Worm (Caenorhabditis elegans) whole organism, L4 larva: ENCODE measurements around the gene nmr-1.

ENCODE experiments used
- Y105C5A.15 ChIP-seq: fragments of 200-800 bp; sonication (Bioruptor generic); IDR thresholded peaks from 2 replicates; pipeline ENCODE4 v1.3.6; 2022; ENCODE audit warnings: missing genetic modification characterization, missing compliant biosample characterization
- ZK546.5 ChIP-seq, 2 experiments: sonication (generic microtip); optimal IDR thresholded peaks; 2 replicates each; lab custom pipeline; 2017; ENCODE audit warnings: missing biosample characterization in 2 of 2, missing genetic modification characterization in 2 of 2
- aha-1 ChIP-seq: fragments of 150-350 bp; peaks from one replicate; lab custom pipeline; 2014; ENCODE audit warnings: missing biosample characterization, missing genetic modification characterization
- ceh-20 ChIP-seq: fragments of 200-800 bp; sonication (Bioruptor generic); IDR thresholded peaks from 2 replicates; pipeline ENCODE4 v1.3.6; 2022; ENCODE audit warnings: missing genetic modification reagents, missing genetic modification characterization, missing compliant biosample characterization
- daf-16 ChIP-seq, 3 experiments: sonication (generic microtip); optimal IDR thresholded peaks; 2 replicates each; lab custom pipeline; 2016 to 2017; ENCODE audit warnings: missing genetic modification characterization in 3 of 3, missing genetic modification reagents in 3 of 3, mild to moderate bottlenecking in 2 of 3, missing compliant biosample characterization in 2 of 3, missing biosample characterization in 1 of 3, moderate library complexity in 1 of 3
- dpl-1 ChIP-seq: fragments of 150-350 bp; optimal IDR thresholded peaks from 2 replicates; lab custom pipeline; 2014; ENCODE audit warnings: missing biosample characterization, missing genetic modification reagents, missing genetic modification characterization
- hlh-11 ChIP-seq: fragments of 200-800 bp; sonication (Bioruptor generic); optimal IDR thresholded peaks from 2 replicates; lab custom pipeline; 2018; ENCODE audit warnings: mild to moderate bottlenecking, missing genetic modification characterization, missing compliant biosample characterization
- lin-38 ChIP-seq: fragments of 200-800 bp; sonication (Bioruptor generic); IDR thresholded peaks from 2 replicates; pipeline ENCODE4 v1.3.6; 2022; ENCODE audit warnings: missing genetic modification reagents, missing genetic modification characterization, missing compliant biosample characterization
- mdt-29 ChIP-seq: fragments of 200-800 bp; sonication (Bioruptor generic); IDR thresholded peaks from 2 replicates; pipeline ENCODE4 v1.3.6; 2022; ENCODE audit warnings: missing genetic modification reagents, missing genetic modification characterization, missing compliant biosample characterization
- nhr-111 ChIP-seq: fragments of 200-800 bp; sonication (Bioruptor generic); optimal IDR thresholded peaks from 2 replicates; lab custom pipeline; 2018; ENCODE audit warnings: mild to moderate bottlenecking, missing genetic modification characterization, missing compliant biosample characterization
- nhr-28 ChIP-seq: fragments of 150-350 bp; optimal IDR thresholded peaks from 2 replicates; lab custom pipeline; 2014; ENCODE audit warnings: missing biosample characterization, missing genetic modification characterization
- nhr-41 ChIP-seq: fragments of 200-800 bp; sonication (Bioruptor generic); IDR thresholded peaks from 2 replicates; pipeline ENCODE4 v1.3.6; 2022; ENCODE audit warnings: missing genetic modification reagents, missing genetic modification characterization, missing compliant biosample characterization
- nhr-42 ChIP-seq: fragments of 200-800 bp; sonication (Bioruptor generic); IDR thresholded peaks from 2 replicates; pipeline ENCODE4 v1.3.6; 2022; ENCODE audit warnings: missing genetic modification characterization, missing compliant biosample characterization
- rbr-2 ChIP-seq: sonication (generic microtip); optimal IDR thresholded peaks from 2 replicates; lab custom pipeline; 2016; ENCODE audit warnings: missing genotype, missing genetic modification characterization, missing compliant biosample characterization
- saeg-2 ChIP-seq: fragments of 200-800 bp; sonication (Bioruptor generic); IDR thresholded peaks from 2 replicates; pipeline ENCODE4 v1.3.6; 2022; ENCODE audit warnings: missing genetic modification reagents, missing genetic modification characterization, missing compliant biosample characterization
- snpc-1.2 ChIP-seq: fragments of 200-800 bp; sonication (Bioruptor generic); IDR thresholded peaks from 2 replicates; pipeline ENCODE4 v1.3.6; 2022; ENCODE audit warnings: missing genetic modification reagents, missing genetic modification characterization, missing compliant biosample characterization
- zfp-3 ChIP-seq: fragments of 200-800 bp; sonication (Bioruptor generic); conservative IDR thresholded peaks from 2 replicates; pipeline ENCODE4 v1.3.6; 2022; ENCODE audit warnings: missing genetic modification reagents, missing genetic modification characterization, missing compliant biosample characterization

The nmr-1 gene

DNA sequence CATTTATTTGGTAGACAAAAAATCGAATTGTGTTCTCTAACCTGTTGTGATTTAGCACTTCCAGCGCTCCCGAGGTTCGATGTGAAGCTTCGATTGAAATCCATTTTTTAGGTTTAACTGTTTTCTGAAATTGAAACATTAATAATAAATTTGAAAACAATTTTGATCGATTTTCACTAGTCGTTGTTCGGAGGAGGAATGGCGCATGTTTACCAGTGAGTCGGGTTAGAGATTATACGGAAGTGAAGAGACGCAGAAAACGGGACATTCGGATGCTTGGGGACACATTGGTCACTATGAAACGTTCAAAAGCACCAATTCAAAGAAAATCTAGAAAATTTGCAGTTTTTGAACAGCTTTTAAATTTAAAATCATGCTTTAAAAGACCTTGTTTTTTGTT lies 47.6 kb downstream of the nmr-1 start, which contains the start of gene fbxl-3:
Gene fbxl-3, minus strand, starts transcription at position 124 of the 400 bp plus-strand sequence.
- TF ChIP-seq daf-16 (GFP tag; optimal IDR thresholded peaks at IDR 0.05; lab: Kevin White, UChicago) = no peak
- TF ChIP-seq daf-16 (tag; optimal IDR thresholded peaks at IDR 0.05; lab: Kevin White, UChicago) = peak; percentile 61
- TF ChIP-seq hlh-11 (tag; lab: Kevin White, UChicago) = peak; percentile 11
- TF ChIP-seq zfp-3 (GFP tag; lab: Robert Waterston, UW) = no peak
- peak; percentile 2 for TF ChIP-seq nhr-28 (tag; lab: Kevin White, UChicago)

DNA sequence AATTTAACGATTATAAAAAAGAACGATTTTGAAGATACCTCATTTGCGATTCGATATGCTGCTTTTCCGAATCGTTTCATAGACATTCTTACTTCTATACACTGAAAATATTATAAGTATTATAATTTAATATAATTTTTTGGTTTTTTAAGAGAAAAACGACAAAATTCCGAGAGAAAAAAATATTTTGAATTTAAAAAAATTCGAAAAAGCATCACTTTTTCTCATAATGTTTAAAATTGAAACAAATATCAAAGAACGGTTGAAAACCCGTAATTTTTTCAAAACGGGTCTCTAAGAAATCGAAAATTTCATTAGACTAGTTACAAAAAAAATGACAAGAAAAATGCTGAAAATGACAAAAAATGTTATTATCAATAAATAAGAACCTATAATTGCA lies 50.8 kb downstream of the nmr-1 start, which contains the start of gene pink-1:
Gene pink-1, minus strand, starts transcription at position 101 of the 400 bp plus-strand sequence.
- 0 out of 2 replicates have a peak, but pooled peaks have one; percentile 17 for TF ChIP-seq lin-38 (GFP tag; lab: Robert Waterston, UW)
- TF ChIP-seq dpl-1 = no peak

DNA sequence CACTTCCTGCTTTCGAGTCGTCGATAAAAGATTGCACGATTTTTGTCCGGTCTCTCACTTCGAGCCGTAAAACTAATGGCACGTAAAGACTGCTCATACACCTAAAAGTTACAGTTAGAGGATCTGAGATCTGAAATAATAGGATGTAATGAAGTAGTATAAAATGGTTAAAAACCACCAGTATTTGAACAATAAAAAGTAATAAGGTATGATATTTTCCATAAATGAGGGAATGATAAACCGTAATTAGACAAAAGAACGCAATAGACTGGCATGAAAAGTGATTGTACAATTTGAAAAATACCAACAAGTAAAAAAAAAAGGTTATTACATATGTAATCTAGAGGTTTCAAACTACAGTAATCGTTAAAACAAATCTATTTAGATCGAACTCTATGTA lies 53.3 kb downstream of the nmr-1 start, which contains the start of gene brap-2:
Gene brap-2, minus strand, starts transcription at position 101 of the 400 bp plus-strand sequence.
- TF ChIP-seq saeg-2 (GFP tag; lab: Robert Waterston, UW) = no peak
- no peak for TF ChIP-seq ZK546.5 (tag; optimal IDR thresholded peaks at IDR 0.05; lab: Kevin White, UChicago)
- no peak for TF ChIP-seq snpc-1.2 (GFP tag; lab: Robert Waterston, UW)
- no peak for TF ChIP-seq Y105C5A.15 (GFP tag; lab: Robert Waterston, UW)
- TF ChIP-seq nhr-42 = no peak
- peak; percentile 11 for TF ChIP-seq aha-1 (tag; lab: Kevin White, UChicago)
- TF ChIP-seq nhr-41 (GFP tag; lab: Robert Waterston, UW) = no peak

DNA sequence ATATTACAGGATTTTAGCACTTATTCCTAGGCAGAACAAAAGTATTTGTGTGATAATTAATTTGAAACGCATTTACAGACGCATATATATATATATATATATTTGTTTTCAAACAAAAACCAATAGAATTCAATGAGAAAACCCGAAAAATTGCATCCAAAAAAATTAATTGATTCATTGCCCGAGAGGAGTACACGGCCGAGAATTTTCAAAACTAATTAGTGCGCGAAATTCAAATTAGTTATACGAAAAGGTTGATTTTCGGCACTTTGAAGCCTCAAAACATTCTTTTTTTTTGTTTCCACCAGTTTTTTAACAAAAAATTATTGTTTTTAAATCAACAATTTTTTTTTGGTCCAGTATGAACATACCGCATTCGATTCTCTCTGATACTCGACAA lies 55.0 kb downstream of the nmr-1 start:
- TF ChIP-seq aha-1 (tag; lab: Kevin White, UChicago) (no peak), rbr-2 (tag; lab: Kevin White, UChicago) (no peak), ZK546.5 (tag; optimal IDR thresholded peaks at IDR 0.05; lab: Kevin White, UChicago) (no peak), nhr-111 (GFP tag; lab: Kevin White, UChicago) (no peak), mdt-29 (GFP tag; lab: Robert Waterston, UW) (no peak), snpc-1.2 (GFP tag; lab: Robert Waterston, UW) (no peak), ceh-20 (GFP tag; lab: Robert Waterston, UW) (no peak), dpl-1 (peak; percentile 55)
- TF ChIP-seq, all 104 proteins: peak for 1
